Fruit fly (Drosophila melanogaster): ENCODE data around the gene Prx4.

Prx4 gene

DNA sequence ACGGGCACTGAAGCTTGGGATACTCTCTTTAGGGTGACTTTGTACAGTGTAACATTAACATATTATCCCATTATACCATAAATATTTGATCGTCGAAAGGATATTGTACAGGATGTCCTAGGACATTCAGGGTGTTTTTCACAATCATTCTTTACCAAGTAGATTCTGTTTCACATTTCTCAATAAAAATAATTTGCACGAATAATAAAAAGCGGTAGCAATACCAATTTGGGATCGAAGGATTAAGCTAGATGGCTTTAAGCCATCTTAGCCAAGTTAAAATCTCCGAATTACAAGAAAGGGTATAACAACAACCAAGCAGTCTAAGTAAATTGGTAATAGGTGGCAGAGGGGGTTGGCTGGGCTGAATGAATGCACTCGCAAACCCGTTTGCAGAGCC is 32.2 kb downstream of the Prx4 start:
- TF ChIP-seq rn (GFP tag; IDR thresholded peaks at IDR 0.05) (no peak), CG8301 (tag; optimal IDR thresholded peaks at IDR 0.05) (peak; percentile 58), Snoo (tag; optimal IDR thresholded peaks at IDR 0.05) (peak; percentile 51), CG32121 (GFP tag; IDR thresholded peaks at IDR 0.05) (no peak), CG8159 (tag; optimal IDR thresholded peaks at IDR 0.05) (peak; percentile 62), CG17806 (tag; optimal IDR thresholded peaks at IDR 0.05) (peak; percentile 50), D1 (tag; optimal IDR thresholded peaks at IDR 0.05) (no peak), CG10348 (GFP tag; IDR thresholded peaks at IDR 0.05) (no peak), CG15710 (tag; optimal IDR thresholded peaks at IDR 0.05) (peak; percentile 29), Pif1B (GFP tag; optimal IDR thresholded peaks at IDR 0.05) (peak; percentile 51), Ets98B (GFP tag; IDR thresholded peaks at IDR 0.05) (no peak), CG12605 (GFP tag; IDR thresholded peaks at IDR 0.05) (no peak), CG9948 (tag; optimal IDR thresholded peaks at IDR 0.05) (peak; percentile 65), Pif1A (GFP tag; optimal IDR thresholded peaks at IDR 0.05) (peak; percentile 43), EcR (GFP tag; optimal IDR thresholded peaks at IDR 0.05) (no peak), CG34367 (tag; optimal IDR thresholded peaks at IDR 0.05) (no peak), gl (tag; optimal IDR thresholded peaks at IDR 0.05) (no peak), CG4496 (GFP tag; IDR thresholded peaks at IDR 0.05) (no peak), CG14655 (GFP tag; optimal IDR thresholded peaks at IDR 0.05) (peak; percentile 78), CG13204 (GFP tag; optimal IDR thresholded peaks at IDR 0.05) (no peak), fd96Ca (GFP tag; IDR thresholded peaks at IDR 0.05) (no peak)

DNA sequence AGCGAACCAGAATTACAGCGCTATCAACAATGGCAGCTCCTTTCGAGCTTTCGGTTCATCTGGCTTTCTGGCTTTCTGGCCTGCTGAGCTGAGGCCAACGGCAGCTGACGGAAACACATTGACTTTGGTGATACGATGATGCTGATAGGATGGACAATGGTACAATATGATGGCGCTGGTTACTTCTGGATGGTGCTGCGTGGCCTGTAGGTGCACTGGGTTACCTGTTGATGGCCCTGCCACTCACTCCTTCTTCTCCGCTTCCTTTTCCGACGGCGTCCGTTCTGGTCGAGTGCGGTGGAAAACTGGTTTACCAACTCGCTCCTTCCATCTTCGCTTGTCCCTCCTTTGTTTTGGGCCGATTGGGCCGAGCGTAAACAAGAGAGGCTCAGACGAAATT is 32.6 kb downstream of the Prx4 start:
- TF ChIP-seq EcR (GFP tag; optimal IDR thresholded peaks at IDR 0.05) (peak; percentile 84), fd96Ca (GFP tag; IDR thresholded peaks at IDR 0.05) (no peak)

DNA sequence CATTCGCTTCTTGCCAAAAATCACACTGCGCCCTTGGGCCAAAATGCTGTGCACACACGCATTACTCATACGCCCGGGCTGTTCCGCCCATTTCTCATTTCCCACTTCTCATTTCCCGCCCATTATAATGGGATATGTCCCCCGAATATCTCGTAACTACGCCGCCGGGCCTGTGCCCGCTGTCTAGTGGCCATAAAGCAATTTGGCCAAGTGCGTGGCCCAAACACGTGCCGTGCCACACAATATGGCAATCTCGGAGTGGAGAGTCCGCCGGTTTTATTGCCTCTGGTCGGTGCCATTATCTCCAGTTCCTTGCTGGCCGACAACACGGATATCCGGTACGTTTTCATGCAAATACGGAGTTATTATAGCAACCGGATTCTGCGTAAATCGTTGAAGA is 34.8 kb downstream of the Prx4 start:
- TF ChIP-seq Ets98B (GFP tag; IDR thresholded peaks at IDR 0.05) (no peak), CG15710 (tag; optimal IDR thresholded peaks at IDR 0.05) (no peak), EcR (GFP tag; optimal IDR thresholded peaks at IDR 0.05) (no peak), gl (tag; optimal IDR thresholded peaks at IDR 0.05) (no peak), CG8301 (tag; optimal IDR thresholded peaks at IDR 0.05) (no peak), D1 (tag; optimal IDR thresholded peaks at IDR 0.05) (no peak)

DNA sequence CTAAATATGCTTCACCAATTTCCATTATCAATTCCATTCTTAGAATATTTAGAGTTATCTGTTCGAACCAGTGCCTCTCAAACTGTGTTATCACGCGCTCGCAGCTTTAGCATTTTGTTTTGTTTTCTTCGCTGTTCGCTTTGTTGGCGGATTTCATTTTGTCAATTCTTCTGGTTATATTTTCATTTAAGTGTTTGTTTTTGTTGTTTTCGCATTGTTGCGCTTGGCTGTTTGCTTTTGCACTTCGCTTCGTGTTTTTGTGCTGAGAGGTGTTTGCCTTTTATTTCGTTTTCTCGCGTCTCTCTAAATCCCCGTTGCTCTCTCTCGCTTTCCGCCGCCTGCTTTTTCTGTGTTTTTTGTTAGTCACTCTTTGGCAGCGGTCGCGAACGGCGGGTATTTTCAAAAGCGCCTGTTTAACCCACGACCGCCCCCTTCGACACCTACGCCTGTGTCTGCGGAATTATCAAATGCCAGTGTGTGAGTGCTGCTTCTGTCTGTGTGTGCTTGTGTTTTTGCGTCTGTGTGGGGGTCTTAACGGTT is 35.5 kb downstream of the Prx4 start:
- TF ChIP-seq CG4496 (GFP tag; IDR thresholded peaks at IDR 0.05) (peak; percentile 81), CG8301 (tag; optimal IDR thresholded peaks at IDR 0.05) (peak; percentile 16), EcR (GFP tag; optimal IDR thresholded peaks at IDR 0.05) (peak; percentile 57), Snoo (tag; optimal IDR thresholded peaks at IDR 0.05) (peak; percentile 27), Pif1B (GFP tag; optimal IDR thresholded peaks at IDR 0.05) (peak; percentile 42), rn (GFP tag; IDR thresholded peaks at IDR 0.05) (peak; percentile 6; the same call in 1 of the 2 replicates), CG14655 (GFP tag; optimal IDR thresholded peaks at IDR 0.05) (peak; percentile 27), CG9948 (tag; optimal IDR thresholded peaks at IDR 0.05) (peak; percentile 9), D1 (tag; optimal IDR thresholded peaks at IDR 0.05) (peak; percentile 4), CG17806 (tag; optimal IDR thresholded peaks at IDR 0.05) (peak; percentile 23), Ets98B (GFP tag; IDR thresholded peaks at IDR 0.05) (peak; percentile 78), fd96Ca (GFP tag; IDR thresholded peaks at IDR 0.05) (peak; percentile 74), gl (tag; optimal IDR thresholded peaks at IDR 0.05) (peak; percentile 50), CG15710 (tag; optimal IDR thresholded peaks at IDR 0.05) (peak; percentile 65), CG34367 (tag; optimal IDR thresholded peaks at IDR 0.05) (peak; percentile 65), Pif1A (GFP tag; optimal IDR thresholded peaks at IDR 0.05) (peak; percentile 58), CG32121 (GFP tag; IDR thresholded peaks at IDR 0.05) (peak; percentile 64; the same call in 1 of the 2 replicates), CG13204 (GFP tag; optimal IDR thresholded peaks at IDR 0.05) (peak; percentile 91), CG12605 (GFP tag; IDR thresholded peaks at IDR 0.05) (peak; percentile 92), CG10348 (GFP tag; IDR thresholded peaks at IDR 0.05) (no peak), CG8159 (tag; optimal IDR thresholded peaks at IDR 0.05) (peak; percentile 31)

DNA sequence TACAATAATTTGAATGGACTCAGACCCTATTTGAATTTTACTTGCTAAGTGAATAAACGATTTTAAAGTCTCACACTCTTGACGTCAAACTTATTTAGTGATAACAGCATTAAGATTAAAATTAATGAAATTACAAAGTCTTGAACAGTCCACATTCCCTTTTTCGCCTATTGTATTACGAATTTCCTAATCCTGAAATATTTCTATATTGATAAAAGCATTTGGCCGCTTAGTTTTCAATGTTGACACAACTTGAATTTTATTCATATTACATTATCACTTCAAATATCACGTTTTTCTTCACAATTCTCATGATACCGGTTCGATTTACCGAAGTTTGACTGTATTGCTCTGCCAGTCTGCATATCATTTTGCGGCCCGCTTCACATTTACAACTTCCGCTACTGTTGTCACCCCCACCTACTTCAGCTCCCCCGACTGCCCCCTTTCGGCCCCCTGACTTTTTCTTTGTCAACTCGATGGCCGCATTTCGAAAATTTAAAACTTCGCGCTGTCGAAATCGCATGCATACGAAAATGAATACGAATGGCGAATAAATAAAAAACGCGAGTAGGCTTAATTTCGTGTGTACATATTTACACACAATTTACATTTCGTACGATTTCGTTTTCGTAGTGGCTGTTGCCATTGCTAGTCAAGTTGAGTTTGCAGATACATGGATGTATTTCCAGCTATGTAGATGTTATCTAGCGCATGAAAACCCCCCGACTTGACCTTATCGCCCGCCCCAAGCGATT is 36.4 kb downstream of the Prx4 start:
- TF ChIP-seq Snoo (tag; optimal IDR thresholded peaks at IDR 0.05): peak; percentile 46
- TF ChIP-seq gl (tag; optimal IDR thresholded peaks at IDR 0.05): no peak
- no peak for TF ChIP-seq fd96Ca (GFP tag; IDR thresholded peaks at IDR 0.05)
- no peak for TF ChIP-seq CG32121 (GFP tag; IDR thresholded peaks at IDR 0.05)
- no peak for TF ChIP-seq Pif1B (GFP tag; optimal IDR thresholded peaks at IDR 0.05)
- TF ChIP-seq CG8159 (tag; optimal IDR thresholded peaks at IDR 0.05): peak; percentile 55
- peak; percentile 56 for TF ChIP-seq CG8301 (tag; optimal IDR thresholded peaks at IDR 0.05)
- peak; percentile 32 for TF ChIP-seq CG14655 (GFP tag; optimal IDR thresholded peaks at IDR 0.05)
- TF ChIP-seq rn (GFP tag; IDR thresholded peaks at IDR 0.05): no peak
- no peak for TF ChIP-seq CG34367 (tag; optimal IDR thresholded peaks at IDR 0.05)
- TF ChIP-seq CG17806 (tag; optimal IDR thresholded peaks at IDR 0.05): peak; percentile 16
- TF ChIP-seq CG15710 (tag; optimal IDR thresholded peaks at IDR 0.05): peak; percentile 47
- no peak for TF ChIP-seq CG10348 (GFP tag; IDR thresholded peaks at IDR 0.05)
- TF ChIP-seq Pif1A (GFP tag; optimal IDR thresholded peaks at IDR 0.05): peak; percentile 12
- TF ChIP-seq EcR (GFP tag; optimal IDR thresholded peaks at IDR 0.05): no peak
- no peak for TF ChIP-seq Ets98B (GFP tag; IDR thresholded peaks at IDR 0.05)
- no peak for TF ChIP-seq CG12605 (GFP tag; IDR thresholded peaks at IDR 0.05)
- TF ChIP-seq CG9948 (tag; optimal IDR thresholded peaks at IDR 0.05): peak; percentile 28
- TF ChIP-seq D1 (tag; optimal IDR thresholded peaks at IDR 0.05): no peak
- no peak for TF ChIP-seq CG13204 (GFP tag; optimal IDR thresholded peaks at IDR 0.05)
- TF ChIP-seq CG4496 (GFP tag; IDR thresholded peaks at IDR 0.05): no peak; the same call in 2 of the 3 replicates
